ENCODE assay signal across 5 fruit fly cellular contexts in the genomic region with DNA sequence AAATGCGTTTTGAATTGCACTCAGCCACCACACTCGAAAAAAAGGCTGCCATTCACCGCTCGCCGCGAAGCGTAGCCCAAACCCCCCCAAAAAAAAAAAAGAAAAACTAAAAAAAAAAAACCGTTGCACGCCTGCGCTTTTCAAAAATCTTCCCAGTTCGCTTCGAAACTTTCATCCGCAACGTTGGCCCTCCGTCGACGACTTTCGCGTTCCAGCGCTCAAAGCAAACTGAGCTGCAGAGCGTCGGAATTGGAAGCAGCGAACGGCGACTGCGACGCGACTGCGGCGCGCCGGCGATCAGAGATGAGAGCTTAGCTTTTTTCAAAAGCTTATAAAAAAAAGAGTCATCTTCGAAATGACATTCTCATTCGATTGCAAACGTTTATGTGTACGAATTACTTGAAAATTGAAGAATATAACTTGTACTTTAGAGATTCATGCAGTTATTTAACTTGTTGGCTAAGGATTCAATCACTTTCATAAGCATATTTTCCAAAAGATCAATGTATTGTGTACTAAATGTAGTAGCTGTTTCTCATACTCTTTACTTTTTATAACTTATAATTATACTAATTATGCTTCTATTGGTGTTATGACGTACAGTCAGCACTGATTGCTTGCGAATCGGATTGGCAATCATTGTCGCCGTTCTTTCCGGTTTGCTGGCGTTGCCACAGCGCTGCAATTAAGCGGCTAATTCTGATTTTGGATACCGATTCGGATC.
TF ChIP-seq lines count a peak whose summit lies in the region.

A gene (minus strand): TSS at position 230 of the 724 bp plus-strand sequence.

- TF ChIP-seq CTCF in whole organism, embryonic (GFP tag; optimal IDR thresholded peaks at IDR 0.05; lab: Kevin White, UChicago), result no peak

TF ChIP-seq in whole organism, adult, 20 proteins besides CTCF, POLR2A, EP300 and RAD21:
- peak; percentile 11 for TF ChIP-seq CG1620 (GFP tag; optimal IDR thresholded peaks at IDR 0.05; lab: Kevin White, UChicago)
- no peak for TF ChIP-seq cnc (optimal IDR thresholded peaks at IDR 0.05; lab: Kevin White, UChicago)
- peak; percentile 14 for TF ChIP-seq tj (GFP tag; optimal IDR thresholded peaks at IDR 0.05; lab: Kevin White, UChicago)
- TF ChIP-seq bab1 (GFP tag; optimal IDR thresholded peaks at IDR 0.05; lab: Kevin White, UChicago), result peak; percentile 17
- no peak for TF ChIP-seq kay (GFP tag; lab: Kevin White, UChicago; ENCODE audit: borderline replicate concordance)

TF ChIP-seq in whole organism, embryonic, 481 proteins besides CTCF, POLR2A, EP300 and RAD21 (continues in another document):
- TF ChIP-seq Myb (GFP tag; optimal IDR thresholded peaks at IDR 0.05; lab: Kevin White, UChicago) (peak; percentile 43), nom (GFP tag; optimal IDR thresholded peaks at IDR 0.05; lab: Kevin White, UChicago) (peak; percentile 15), CG14710 (tag; optimal IDR thresholded peaks at IDR 0.05; lab: Kevin White, UChicago) (no peak), NK7.1 (GFP tag; optimal IDR thresholded peaks at IDR 0.05; lab: Kevin White, UChicago) (no peak), oc (tag; optimal IDR thresholded peaks at IDR 0.05; lab: Kevin White, UChicago) (no peak), kay (GFP tag; optimal IDR thresholded peaks at IDR 0.05; lab: Kevin White, UChicago) (no peak), CG2712 (tag; optimal IDR thresholded peaks at IDR 0.05; lab: Kevin White, UChicago) (peak; percentile 3), CG32772 (GFP tag; IDR thresholded peaks at IDR 0.05; lab: Robert Waterston, UW) (no peak), knrl (GFP tag; IDR thresholded peaks at IDR 0.05; lab: Robert Waterston, UW; ENCODE audit: partially characterized antibody) (peak; percentile 32; the same call in 1 of the 3 replicates), HHEX (GFP tag; optimal IDR thresholded peaks at IDR 0.05; lab: Kevin White, UChicago) (no peak), Adf1 (GFP tag; IDR thresholded peaks at IDR 0.05; lab: Robert Waterston, UW) (peak; percentile 94), CG1529 (GFP tag; optimal IDR thresholded peaks at IDR 0.05; lab: Kevin White, UChicago) (no peak), CG13287 (GFP tag; IDR thresholded peaks at IDR 0.05; lab: Robert Waterston, UW; ENCODE audit: partially characterized antibody) (peak; percentile 11; the same call in 1 of the 2 replicates), pan (optimal IDR thresholded peaks at IDR 0.05; lab: Kevin White, UChicago) (no peak), pan (GFP tag; optimal IDR thresholded peaks at IDR 0.05 in 1 of 2, IDR thresholded peaks at IDR 0.05 in 1 of 2) (peak in 1 of 2 experiments; percentile 32), Jarid2 (GFP tag; optimal IDR thresholded peaks at IDR 0.05; lab: Kevin White, UChicago) (peak; percentile 82), CG1647 (GFP tag; optimal IDR thresholded peaks at IDR 0.05; lab: Kevin White, UChicago) (no peak), sima (GFP tag; optimal IDR thresholded peaks at IDR 0.05; lab: Kevin White, UChicago) (no peak)

TF ChIP-seq in whole organism, prepupa, 60 proteins besides CTCF, POLR2A, EP300 and RAD21 (continues in another document):
- TF ChIP-seq CG3032 (tag; optimal IDR thresholded peaks at IDR 0.05; lab: Kevin White, UChicago) (peak; percentile 29), acj6 (GFP tag; optimal IDR thresholded peaks at IDR 0.05; lab: Kevin White, UChicago) (peak; percentile 38), salr (GFP tag; optimal IDR thresholded peaks at IDR 0.05; lab: Kevin White, UChicago) (peak; percentile 9 to 16), CG15336 (GFP tag; IDR thresholded peaks at IDR 0.05; lab: Robert Waterston, UW) (peak; percentile 39; the same call in 1 of the 2 replicates), Hr38 (GFP tag; optimal IDR thresholded peaks at IDR 0.05; lab: Kevin White, UChicago) (no peak), achi (GFP tag; optimal IDR thresholded peaks at IDR 0.05; lab: Kevin White, UChicago) (peak; percentile 40), spab (GFP tag; optimal IDR thresholded peaks at IDR 0.05; lab: Kevin White, UChicago) (no peak), OdsH (GFP tag; optimal IDR thresholded peaks at IDR 0.05; lab: Kevin White, UChicago) (peak; percentile 42), Ets21C (GFP tag; optimal IDR thresholded peaks at IDR 0.05; lab: Kevin White, UChicago) (peak; percentile 7), eg (GFP tag; IDR thresholded peaks at IDR 0.05; lab: Robert Waterston, UW) (peak; percentile 43; the same call in 2 of the 3 replicates), CG32006 (GFP tag; optimal IDR thresholded peaks at IDR 0.05; lab: Kevin White, UChicago) (peak; percentile 47), Gug (GFP tag; IDR thresholded peaks at IDR 0.05; lab: Robert Waterston, UW) (no peak; the same call in 1 of the 2 replicates), ss (GFP tag; optimal IDR thresholded peaks at IDR 0.05; lab: Kevin White, UChicago) (no peak), Sox15 (GFP tag; optimal IDR thresholded peaks at IDR 0.05; lab: Kevin White, UChicago) (peak; percentile 1), Lpt (GFP tag; optimal IDR thresholded peaks at IDR 0.05; lab: Kevin White, UChicago) (no peak), Smox (GFP tag; optimal IDR thresholded peaks at IDR 0.05; lab: Kevin White, UChicago) (peak; percentile 66), Blimp-1 (GFP tag; optimal IDR thresholded peaks at IDR 0.05; lab: Kevin White, UChicago) (no peak), CG3919 (GFP tag; optimal IDR thresholded peaks at IDR 0.05; lab: Kevin White, UChicago) (peak; percentile 7), Hr4 (GFP tag; optimal IDR thresholded peaks at IDR 0.05; lab: Kevin White, UChicago) (no peak), Sox102F (GFP tag; optimal IDR thresholded peaks at IDR 0.05; lab: Kevin White, UChicago) (peak; percentile 52)

TF ChIP-seq in whole organism, pupa, 21 proteins besides CTCF, POLR2A, EP300 and RAD21:
- TF ChIP-seq Pif1B (GFP tag; optimal IDR thresholded peaks at IDR 0.05; lab: Kevin White, UChicago) (peak; percentile 6), CG14655 (GFP tag; optimal IDR thresholded peaks at IDR 0.05; lab: Kevin White, UChicago) (peak; percentile 18), Pif1A (GFP tag; optimal IDR thresholded peaks at IDR 0.05; lab: Kevin White, UChicago) (peak; percentile 9), D1 (tag; optimal IDR thresholded peaks at IDR 0.05; lab: Kevin White, UChicago) (no peak), CG8159 (tag; optimal IDR thresholded peaks at IDR 0.05; lab: Kevin White, UChicago) (peak; percentile 16), CG15710 (tag; optimal IDR thresholded peaks at IDR 0.05; lab: Kevin White, UChicago) (peak; percentile 32), CG12605 (GFP tag; IDR thresholded peaks at IDR 0.05; lab: Robert Waterston, UW) (no peak), EcR (GFP tag; optimal IDR thresholded peaks at IDR 0.05; lab: Kevin White, UChicago) (no peak), Ets98B (GFP tag; IDR thresholded peaks at IDR 0.05; lab: Robert Waterston, UW) (peak; percentile 20; the same call in 1 of the 2 replicates), Snoo (tag; optimal IDR thresholded peaks at IDR 0.05; lab: Kevin White, UChicago) (no peak), CG34367 (tag; optimal IDR thresholded peaks at IDR 0.05; lab: Kevin White, UChicago) (peak; percentile 37), CG32121 (GFP tag; IDR thresholded peaks at IDR 0.05; lab: Robert Waterston, UW) (peak; percentile 9; the same call in 1 of the 2 replicates), CG4496 (GFP tag; IDR thresholded peaks at IDR 0.05; lab: Robert Waterston, UW) (peak; percentile 52; the same call in 1 of the 3 replicates), fd96Ca (GFP tag; IDR thresholded peaks at IDR 0.05; lab: Robert Waterston, UW) (peak; percentile 26; the same call in 1 of the 3 replicates)
TF ChIP-seq in whole organism, pupa: peak in this region for 10.

TF ChIP-seq in whole organism, wandering third instar larva, 38 proteins besides CTCF, POLR2A, EP300 and RAD21:
- TF ChIP-seq Rel (GFP tag; optimal IDR thresholded peaks at IDR 0.05; lab: Kevin White, UChicago) (no peak), Rel (tag; optimal IDR thresholded peaks at IDR 0.05; lab: Kevin White, UChicago) (no peak), Myc (optimal IDR thresholded peaks at IDR 0.05; lab: Kevin White, UChicago) (peak; percentile 88), sage (GFP tag; optimal IDR thresholded peaks at IDR 0.05; lab: Kevin White, UChicago) (no peak), woc (GFP tag; optimal IDR thresholded peaks at IDR 0.05; lab: Kevin White, UChicago) (peak; percentile 48), rgr (GFP tag; optimal IDR thresholded peaks at IDR 0.05; lab: Kevin White, UChicago) (peak; percentile 48), h (GFP tag; optimal IDR thresholded peaks at IDR 0.05; lab: Kevin White, UChicago) (peak; percentile 44), Sp1 (GFP tag; optimal IDR thresholded peaks at IDR 0.05; lab: Kevin White, UChicago) (peak; percentile 49), CrebA (GFP tag; optimal IDR thresholded peaks at IDR 0.05; lab: Kevin White, UChicago; ENCODE audit: borderline replicate concordance) (no peak), fru (GFP tag; optimal IDR thresholded peaks at IDR 0.05; lab: Kevin White, UChicago) (peak; percentile 19), N (GFP tag; optimal IDR thresholded peaks at IDR 0.05; lab: Kevin White, UChicago) (no peak), psq (GFP tag; optimal IDR thresholded peaks at IDR 0.05; lab: Kevin White, UChicago) (no peak), HLH106 (tag; optimal IDR thresholded peaks at IDR 0.05; lab: Kevin White, UChicago) (peak; percentile 60), Hr83 (GFP tag; optimal IDR thresholded peaks at IDR 0.05; lab: Kevin White, UChicago; ENCODE audit: poor library complexity, severe bottlenecking) (no peak), GATAd (GFP tag; optimal IDR thresholded peaks at IDR 0.05; lab: Kevin White, UChicago) (no peak), foxo (GFP tag; optimal IDR thresholded peaks at IDR 0.05; lab: Kevin White, UChicago) (peak in 1 of 2 experiments; percentile 43), br (GFP tag; optimal IDR thresholded peaks at IDR 0.05; lab: Kevin White, UChicago) (no peak), dmrt93B (GFP tag; optimal IDR thresholded peaks at IDR 0.05; lab: Kevin White, UChicago) (peak; percentile 39), Hr78 (GFP tag; optimal IDR thresholded peaks at IDR 0.05; lab: Kevin White, UChicago) (no peak)
TF ChIP-seq in whole organism, wandering third instar larva: peak in this region for 9.
